Worm (Caenorhabditis elegans): ENCODE measurements around the gene hipr-1.

hipr-1 gene

ce11 chrIII:8739126-8739525, 19.1 kb downstream of the hipr-1 start (continued):
- peak in 1 of 2 experiments; percentile 32 for TF ChIP-seq lsy-2 (tag; optimal IDR thresholded peaks at IDR 0.05)
- no peak for TF ChIP-seq ztf-4 (tag; optimal IDR thresholded peaks at IDR 0.05)
- peak; percentile 73 for TF ChIP-seq gmeb-1 (tag; optimal IDR thresholded peaks at IDR 0.05)

- TF ChIP-seq nhr-23 (tag; optimal IDR thresholded peaks at IDR 0.05): no peak
- TF ChIP-seq dmd-4 (tag; optimal IDR thresholded peaks at IDR 0.05): no peak
- TF ChIP-seq unc-39 (tag; optimal IDR thresholded peaks at IDR 0.05): no peak
- TF ChIP-seq C34F6.9 (tag; optimal IDR thresholded peaks at IDR 0.05): peak; percentile 40
- peak; percentile 32 for TF ChIP-seq ztf-4 (tag; optimal IDR thresholded peaks at IDR 0.05)
- TF ChIP-seq egl-27 (tag; optimal IDR thresholded peaks at IDR 0.05): no peak
- TF ChIP-seq gmeb-1 (tag; optimal IDR thresholded peaks at IDR 0.05): no peak
- peak in 1 of 2 experiments; percentile 26 for TF ChIP-seq lsy-2 (tag; optimal IDR thresholded peaks at IDR 0.05)
- peak; percentile 68 for TF ChIP-seq nhr-129 (tag; optimal IDR thresholded peaks at IDR 0.05)
These were observed 19.8 kb downstream of the hipr-1 start for ce11 chrIII:8739786-8740185.

- TF ChIP-seq nhr-237 (tag; optimal IDR thresholded peaks at IDR 0.05) (no peak), gmeb-1 (tag; optimal IDR thresholded peaks at IDR 0.05) (peak; percentile 99), nhr-77 (tag; optimal IDR thresholded peaks at IDR 0.05) (peak; percentile 85), dmd-4 (tag; optimal IDR thresholded peaks at IDR 0.05) (no peak), C34F6.9 (tag; optimal IDR thresholded peaks at IDR 0.05) (peak; percentile 98), ceh-16 (tag; optimal IDR thresholded peaks at IDR 0.05) (peak; percentile 92), skn-1 (tag; optimal IDR thresholded peaks at IDR 0.05) (no peak), nhr-12 (tag; optimal IDR thresholded peaks at IDR 0.05) (peak; percentile 8), elt-3 (tag; optimal IDR thresholded peaks at IDR 0.05) (no peak), nhr-21 (tag; optimal IDR thresholded peaks at IDR 0.05) (peak; percentile 89), Y55F3AM.14 (GFP tag; optimal IDR thresholded peaks at IDR 0.05) (peak; percentile 65), nhr-25 (tag; optimal IDR thresholded peaks at IDR 0.05) (peak; percentile 93), ama-1 (optimal IDR thresholded peaks at IDR 0.05) (peak; percentile 45), lin-39 (tag; optimal IDR thresholded peaks at IDR 0.05) (no peak), snpc-4 (tag; optimal IDR thresholded peaks at IDR 0.05) (peak; percentile 61), ztf-4 (tag; optimal IDR thresholded peaks at IDR 0.05) (peak; percentile 90), mdl-1 (tag; optimal IDR thresholded peaks at IDR 0.05) (peak in 1 of 2 experiments; percentile 66), alr-1 (tag; optimal IDR thresholded peaks at IDR 0.05) (no peak), lin-13 (GFP tag; optimal IDR thresholded peaks at IDR 0.05) (peak; percentile 92), unc-55 (GFP tag; optimal IDR thresholded peaks at IDR 0.05) (peak; percentile 99), nhr-129 (tag; optimal IDR thresholded peaks at IDR 0.05) (peak; percentile 92), nhr-10 (tag; optimal IDR thresholded peaks at IDR 0.05) (peak; percentile 75), peb-1 (tag; optimal IDR thresholded peaks at IDR 0.05) (no peak), mab-5 (tag; optimal IDR thresholded peaks at IDR 0.05) (peak; percentile 92), elt-1 (tag; optimal IDR thresholded peaks at IDR 0.05) (no peak), unc-39 (tag; optimal IDR thresholded peaks at IDR 0.05) (no peak), F13H6.1 (tag; optimal IDR thresholded peaks at IDR 0.05) (peak; percentile 94), lsy-2 (tag; optimal IDR thresholded peaks at IDR 0.05) (peak; percentile 92 to 96), egl-27 (tag; optimal IDR thresholded peaks at IDR 0.05) (peak; percentile 87), lin-11 (tag; optimal IDR thresholded peaks at IDR 0.05) (peak; percentile 92), mbf-1 (tag; optimal IDR thresholded peaks at IDR 0.05) (no peak), nhr-23 (tag; optimal IDR thresholded peaks at IDR 0.05) (no peak), aly-2 (tag; optimal IDR thresholded peaks at IDR 0.05) (no peak), crh-2 (tag; optimal IDR thresholded peaks at IDR 0.05) (peak; percentile 95), ZK546.5 (tag; optimal IDR thresholded peaks at IDR 0.05) (peak; percentile 64), R02D3.7 (tag; optimal IDR thresholded peaks at IDR 0.05) (peak; percentile 71), ceh-82 (tag; optimal IDR thresholded peaks at IDR 0.05) (peak; percentile 77), ztf-1 (GFP tag; conservative IDR thresholded peaks at IDR 0.05) (no peak), sma-3 (GFP tag; optimal IDR thresholded peaks at IDR 0.05) (peak; percentile 93), sma-9 (GFP tag; optimal IDR thresholded peaks at IDR 0.05) (peak; percentile 95), sma-9 (tag; optimal IDR thresholded peaks at IDR 0.05) (no peak), unc-62 (GFP tag; optimal IDR thresholded peaks at IDR 0.05) (peak; percentile 57), sem-4 (tag; optimal IDR thresholded peaks at IDR 0.05) (peak; percentile 90), zag-1 (tag; optimal IDR thresholded peaks at IDR 0.05) (peak; percentile 91), nhr-11 (tag; optimal IDR thresholded peaks at IDR 0.05) (no peak), ztf-11 (tag; optimal IDR thresholded peaks at IDR 0.05) (peak; percentile 43), blmp-1 (tag; optimal IDR thresholded peaks at IDR 0.05; ENCODE audit: insufficient read depth) (peak; percentile 47), fos-1 (tag; optimal IDR thresholded peaks at IDR 0.05) (peak; percentile 89), nhr-6 (tag; optimal IDR thresholded peaks at IDR 0.05) (peak; percentile 75)
These were observed 21.4 kb downstream of the hipr-1 start, which contains the start of gene pdhk-2 for ce11 chrIII:8741276-8741860. Gene pdhk-2, minus strand, starts transcription at chrIII:8741412.
